Worm (Caenorhabditis elegans): ENCODE data around the gene C38H2.2.

The C38H2.2 gene

ce11 chrIII:10386476-10386875 is 4.9 kb downstream of the C38H2.2 start, which contains the start of gene C38H2.3:
TSS of gene C38H2.3 (minus strand) at chrIII:10386576.
- TF ChIP-seq unc-39 (tag; optimal IDR thresholded peaks at IDR 0.05) (no peak), elt-1 (tag; optimal IDR thresholded peaks at IDR 0.05) (peak; percentile 25)

- TF ChIP-seq nhr-76 (tag; optimal IDR thresholded peaks at IDR 0.05) = no peak
Measured at ce11 chrIII:10389608-10390007, 8.0 kb downstream of the C38H2.2 start.

ce11 chrIII:10391628-10392027 is 10.1 kb downstream of the C38H2.2 start, which contains the start of gene M03C11.9:
TSS of gene M03C11.9 (minus strand) at chrIII:10391728.
- TF ChIP-seq elt-3 (tag; optimal IDR thresholded peaks at IDR 0.05) = no peak
- TF ChIP-seq R02D3.7 (tag; optimal IDR thresholded peaks at IDR 0.05) = no peak
- TF ChIP-seq elt-1 (tag; optimal IDR thresholded peaks at IDR 0.05) = no peak
- TF ChIP-seq lin-39 (tag; optimal IDR thresholded peaks at IDR 0.05) = no peak
- no peak for TF ChIP-seq mml-1 (tag; optimal IDR thresholded peaks at IDR 0.05)
- TF ChIP-seq nhr-12 (tag; optimal IDR thresholded peaks at IDR 0.05) = no peak
- TF ChIP-seq nhr-76 (tag; optimal IDR thresholded peaks at IDR 0.05) = no peak
- TF ChIP-seq snpc-4 (tag; optimal IDR thresholded peaks at IDR 0.05) = no peak
- TF ChIP-seq unc-62 (GFP tag; optimal IDR thresholded peaks at IDR 0.05) = no peak
- no peak for TF ChIP-seq daf-12 (tag; optimal IDR thresholded peaks at IDR 0.05)
- no peak for TF ChIP-seq unc-39 (tag; optimal IDR thresholded peaks at IDR 0.05)
- TF ChIP-seq sea-2 (GFP tag; optimal IDR thresholded peaks at IDR 0.05) = no peak
- TF ChIP-seq ZK546.5 (tag; optimal IDR thresholded peaks at IDR 0.05) = no peak
- TF ChIP-seq ztf-4 (tag; optimal IDR thresholded peaks at IDR 0.05) = no peak
- TF ChIP-seq fkh-10 (GFP tag; optimal IDR thresholded peaks at IDR 0.05) = no peak
- no peak for TF ChIP-seq ztf-11 (tag; optimal IDR thresholded peaks at IDR 0.05)
- no peak for TF ChIP-seq ama-1 (optimal IDR thresholded peaks at IDR 0.05)

- no peak for TF ChIP-seq nhr-25 (tag; optimal IDR thresholded peaks at IDR 0.05)
- no peak for TF ChIP-seq nhr-76 (tag; optimal IDR thresholded peaks at IDR 0.05)
- TF ChIP-seq pha-4 (tag; optimal IDR thresholded peaks at IDR 0.05) = peak; percentile 60
Measured at ce11 chrIII:10395990-10396389, 14.4 kb downstream of the C38H2.2 start, which contains the start of gene M03C11.1. TSS of gene M03C11.1 (minus strand) at chrIII:10396090.

- TF ChIP-seq nfya-1 (tag; optimal IDR thresholded peaks at IDR 0.05; ENCODE audit: insufficient read depth) = peak; percentile 16
- TF ChIP-seq ztf-4 (tag; optimal IDR thresholded peaks at IDR 0.05) = no peak
Measured at ce11 chrIII:10396891-10397502, 15.4 kb downstream of the C38H2.2 start.

- TF ChIP-seq lin-15B (tag; optimal IDR thresholded peaks at IDR 0.05) (peak; percentile 33), ceh-28 (tag; optimal IDR thresholded peaks at IDR 0.05) (no peak), fkh-10 (GFP tag; optimal IDR thresholded peaks at IDR 0.05) (peak; percentile 35), eor-1 (tag; optimal IDR thresholded peaks at IDR 0.05) (no peak), nfya-1 (tag; optimal IDR thresholded peaks at IDR 0.05; ENCODE audit: insufficient read depth) (peak; percentile 59), hmg-11 (tag; optimal IDR thresholded peaks at IDR 0.05) (peak; percentile 56)
Measured at ce11 chrIII:10398919-10399318, 17.3 kb downstream of the C38H2.2 start.

ce11 chrIII:10404918-10405317 is 23.3 kb downstream of the C38H2.2 start, which contains the start of the genes M03C11.3 and chl-1:
TSS of gene M03C11.3 (plus strand) at chrIII:10405070.
TSS of gene chl-1 (minus strand) at chrIII:10405240.
- no peak for TF ChIP-seq ceh-16 (tag; optimal IDR thresholded peaks at IDR 0.05)
- TF ChIP-seq mdl-1 (tag; optimal IDR thresholded peaks at IDR 0.05) = no peak
- TF ChIP-seq tbx-2 (tag; optimal IDR thresholded peaks at IDR 0.05) = no peak
- TF ChIP-seq ZK546.5 (tag; optimal IDR thresholded peaks at IDR 0.05) = no peak
- TF ChIP-seq eor-1 (tag; optimal IDR thresholded peaks at IDR 0.05) = no peak
- TF ChIP-seq nhr-43 (tag; optimal IDR thresholded peaks at IDR 0.05; ENCODE audit: poor library complexity, severe bottlenecking) = no peak
- no peak for TF ChIP-seq nhr-23 (tag; optimal IDR thresholded peaks at IDR 0.05)
- TF ChIP-seq aly-2 (tag; optimal IDR thresholded peaks at IDR 0.05) = no peak
- TF ChIP-seq ztf-4 (tag; optimal IDR thresholded peaks at IDR 0.05) = no peak

All from whole organism, L3 larva.